Worm (Caenorhabditis elegans) whole organism, L3 larva: Measurements from ENCODE around the gene rop-1.
A peak's percentile ranks its signal among the peaks of the same experiment; 100 is the strongest.

ENCODE experiments used
- R02D3.7 ChIP-seq: fragments of 150-350 bp; optimal IDR thresholded peaks from 2 replicates; lab custom pipeline; 2014; ENCODE audit warnings: missing biosample characterization, missing genetic modification characterization
- ZK546.5 ChIP-seq: sonication (generic microtip); optimal IDR thresholded peaks from 2 replicates; lab custom pipeline; 2017; ENCODE audit warnings: missing biosample characterization, missing genetic modification characterization
- ceh-16 ChIP-seq: sonication (generic microtip); optimal IDR thresholded peaks from 2 replicates; lab custom pipeline; 2017; ENCODE audit warnings: missing biosample characterization, missing genetic modification characterization
- ceh-28 ChIP-seq: fragments of 150-350 bp; optimal IDR thresholded peaks from 2 replicates; lab custom pipeline; 2014; ENCODE audit warnings: missing biosample characterization, missing genetic modification reagents, missing genetic modification characterization
- ceh-82 ChIP-seq: fragments of 150-350 bp; optimal IDR thresholded peaks from 2 replicates; lab custom pipeline; 2014; ENCODE audit warnings: missing biosample characterization, missing genetic modification characterization
- ceh-9 ChIP-seq: sonication (generic microtip); optimal IDR thresholded peaks from 2 replicates; lab custom pipeline; 2018; ENCODE audit warnings: missing biosample characterization, missing genetic modification characterization
- daf-12 ChIP-seq: fragments of 150-350 bp; optimal IDR thresholded peaks from 2 replicates; lab custom pipeline; 2014; ENCODE audit warnings: missing biosample characterization, missing genetic modification reagents, missing genetic modification characterization
- egl-27 ChIP-seq: sonication (generic microtip); optimal IDR thresholded peaks from 4 replicates; lab custom pipeline; 2017; ENCODE audit warnings: missing biosample characterization, missing genetic modification reagents, missing genetic modification characterization
- elt-1 ChIP-seq: fragments of 150-350 bp; optimal IDR thresholded peaks from 2 replicates; lab custom pipeline; 2014; ENCODE audit warnings: missing biosample characterization, missing genetic modification characterization
- elt-2 ChIP-seq: sonication (generic microtip); optimal IDR thresholded peaks from 2 replicates; lab custom pipeline; 2016; ENCODE audit warnings: missing genetic modification reagents, mild to moderate bottlenecking, missing genetic modification characterization, missing compliant biosample characterization
- elt-3 ChIP-seq, 3 experiments: fragments of 150-350 bp in 1 of 3; sonication (generic microtip) in 2 of 3; optimal IDR thresholded peaks; 2 replicates in 2 of 3; 4 replicates in 1 of 3; lab custom pipeline; 2014 to 2017; ENCODE audit warnings: missing biosample characterization in 3 of 3, missing genetic modification characterization in 3 of 3
- eor-1 ChIP-seq, 2 experiments: fragments of 150-350 bp; optimal IDR thresholded peaks; 2 replicates each; lab custom pipeline; 2014 to 2018; ENCODE audit warnings: missing biosample characterization in 2 of 2, missing genetic modification characterization in 2 of 2
- fos-1 ChIP-seq: fragments of 150-350 bp; optimal IDR thresholded peaks from 2 replicates; lab custom pipeline; 2014; ENCODE audit warnings: missing biosample characterization, missing genetic modification characterization
- hmg-11 ChIP-seq: sonication (generic microtip); optimal IDR thresholded peaks from 2 replicates; lab custom pipeline; 2016; ENCODE audit warnings: missing genetic modification characterization, missing compliant biosample characterization
- jun-1 ChIP-seq: fragments of 150-350 bp; optimal IDR thresholded peaks from 2 replicates; lab custom pipeline; 2014; ENCODE audit warnings: missing biosample characterization, missing genetic modification reagents, missing genetic modification characterization
- lin-15B ChIP-seq: fragments of 150-350 bp; optimal IDR thresholded peaks from 2 replicates; lab custom pipeline; 2014; ENCODE audit warnings: missing biosample characterization, missing genetic modification characterization
- lin-39 ChIP-seq: fragments of 150-350 bp; optimal IDR thresholded peaks from 2 replicates; lab custom pipeline; 2018; ENCODE audit warnings: missing biosample characterization, missing genetic modification reagents, missing genetic modification characterization
- lsy-12 ChIP-seq: sonication (generic microtip); optimal IDR thresholded peaks from 2 replicates; lab custom pipeline; 2016; ENCODE audit warnings: mild to moderate bottlenecking, missing genetic modification characterization, missing compliant biosample characterization
- mdl-1 ChIP-seq: fragments of 150-350 bp; optimal IDR thresholded peaks from 2 replicates; lab custom pipeline; 2014; ENCODE audit warnings: missing biosample characterization, missing genetic modification characterization
- mml-1 ChIP-seq: fragments of 150-350 bp; sonication (generic microtip); optimal IDR thresholded peaks from 3 replicates; lab custom pipeline; 2014; ENCODE audit warnings: missing biosample characterization, missing genetic modification characterization
- nhr-12 ChIP-seq: fragments of 150-350 bp; optimal IDR thresholded peaks from 2 replicates; lab custom pipeline; 2014; ENCODE audit warnings: missing biosample characterization, missing genetic modification characterization
- nhr-23 ChIP-seq: fragments of 150-350 bp; optimal IDR thresholded peaks from 2 replicates; lab custom pipeline; 2014; ENCODE audit warnings: missing biosample characterization, missing genetic modification reagents, missing genetic modification characterization
- nhr-237 ChIP-seq: fragments of 150-350 bp; optimal IDR thresholded peaks from 2 replicates; lab custom pipeline; 2014; ENCODE audit warnings: missing biosample characterization, missing genetic modification characterization
- nhr-25 ChIP-seq: sonication (generic microtip); optimal IDR thresholded peaks from 2 replicates; lab custom pipeline; 2017; ENCODE audit warnings: missing biosample characterization, missing genetic modification characterization
- nhr-28 ChIP-seq: fragments of 150-350 bp; optimal IDR thresholded peaks from 2 replicates; lab custom pipeline; 2014; ENCODE audit warnings: missing biosample characterization, missing genetic modification characterization
- nhr-43 ChIP-seq: sonication (generic microtip); optimal IDR thresholded peaks from 2 replicates; lab custom pipeline; 2016; ENCODE audit warnings: mild to moderate bottlenecking, missing genetic modification characterization, missing compliant biosample characterization; ENCODE audit not compliant: poor library complexity, severe bottlenecking
- nhr-76 ChIP-seq: fragments of 150-350 bp; sonication (generic microtip); optimal IDR thresholded peaks from 5 replicates; lab custom pipeline; 2014; ENCODE audit warnings: missing biosample characterization, missing genetic modification characterization
- nhr-77 ChIP-seq: fragments of 150-350 bp; optimal IDR thresholded peaks from 2 replicates; lab custom pipeline; 2014; ENCODE audit warnings: missing biosample characterization, missing genetic modification characterization
- pha-4 ChIP-seq: fragments of 150-350 bp; optimal IDR thresholded peaks from 2 replicates; lab custom pipeline; 2014; ENCODE audit warnings: missing biosample characterization, missing genetic modification reagents, missing genetic modification characterization
- pqm-1 ChIP-seq: fragments of 150-350 bp; optimal IDR thresholded peaks from 2 replicates; lab custom pipeline; 2017; ENCODE audit warnings: missing biosample characterization, missing genetic modification characterization, inconsistent platforms
- sea-2 ChIP-seq: fragments of 150-350 bp; sonication (generic microtip); optimal IDR thresholded peaks from 4 replicates; lab custom pipeline; 2014; ENCODE audit warnings: missing biosample characterization, missing genetic modification reagents, missing genetic modification characterization
- skn-1 ChIP-seq: fragments of 150-350 bp; optimal IDR thresholded peaks from 2 replicates; lab custom pipeline; 2014; ENCODE audit warnings: missing biosample characterization, missing genetic modification characterization
- unc-39 ChIP-seq: sonication (generic microtip); optimal IDR thresholded peaks from 4 replicates; lab custom pipeline; 2017; ENCODE audit warnings: missing biosample characterization, missing genetic modification characterization
- unc-62 ChIP-seq: fragments of 150-350 bp; sonication (generic microtip); optimal IDR thresholded peaks from 4 replicates; lab custom pipeline; 2014; ENCODE audit warnings: missing biosample characterization, missing genetic modification reagents, missing genetic modification characterization
- ztf-11 ChIP-seq: fragments of 150-350 bp; optimal IDR thresholded peaks from 2 replicates; lab custom pipeline; 2014; ENCODE audit warnings: missing biosample characterization, missing genetic modification characterization
- ztf-4 ChIP-seq: fragments of 150-350 bp; optimal IDR thresholded peaks from 2 replicates; lab custom pipeline; 2014; ENCODE audit warnings: missing biosample characterization, missing genetic modification characterization

The rop-1 gene

ce11 chrV:10291848-10292247, 37.0 kb upstream of the rop-1 start:
- TF ChIP-seq R02D3.7 (tag; lab: Kevin White, UChicago) = no peak
- no peak for TF ChIP-seq pqm-1 (tag; lab: Kevin White, UChicago)
- TF ChIP-seq mml-1 (tag; lab: Kevin White, UChicago) = no peak
- TF ChIP-seq mdl-1 (tag; lab: Kevin White, UChicago) = no peak
- no peak for TF ChIP-seq nhr-43 (tag; lab: Kevin White, UChicago)
- no peak for TF ChIP-seq lin-39 (tag; lab: Kevin White, UChicago)
- no peak for TF ChIP-seq nhr-237 (tag; lab: Kevin White, UChicago)
- TF ChIP-seq ceh-16 (tag; lab: Kevin White, UChicago) = no peak
- TF ChIP-seq sea-2 = no peak
- no peak for TF ChIP-seq lsy-12
- TF ChIP-seq elt-1 = no peak

ce11 chrV:10289743-10290142, 34.9 kb upstream of the rop-1 start, which contains the start of gene B0024.15:
TSS of gene B0024.15 (plus strand) at chrV:10290043.
- TF ChIP-seq ceh-28 = no peak
- no peak for TF ChIP-seq pha-4 (tag; lab: Kevin White, UChicago)
- no peak for TF ChIP-seq jun-1
- TF ChIP-seq, all 47 proteins: peak for 0

ce11 chrV:10287260-10287659, 32.4 kb upstream of the rop-1 start, which contains the start of gene B0024.3:
TSS of gene B0024.3 (plus strand) at chrV:10287560.
- no peak for TF ChIP-seq fos-1
- TF ChIP-seq skn-1 (tag; lab: Kevin White, UChicago) = no peak
- TF ChIP-seq ztf-4 = no peak
- TF ChIP-seq nhr-23 (tag; lab: Kevin White, UChicago) = no peak

- TF ChIP-seq sea-2 (no peak), nhr-77 (tag; lab: Kevin White, UChicago) (no peak), nhr-237 (tag; lab: Kevin White, UChicago) (no peak), daf-12 (tag; lab: Kevin White, UChicago) (no peak), ztf-4 (no peak)
- TF ChIP-seq, all 47 proteins: peak for 0
Measured at ce11 chrV:10285853-10286252, 31.0 kb upstream of the rop-1 start.

- TF ChIP-seq pqm-1 (tag; lab: Kevin White, UChicago) = peak; percentile 19
- TF ChIP-seq nhr-77 (tag; lab: Kevin White, UChicago) = no peak
- TF ChIP-seq, all 47 proteins: peak for 1
Measured at ce11 chrV:10283444-10283843, 28.6 kb upstream of the rop-1 start, which contains the start of gene lys-3. TSS of gene lys-3 (minus strand) at chrV:10283544.

ce11 chrV:10281374-10281773, 26.5 kb upstream of the rop-1 start, which contains the start of gene lys-2:
TSS of gene lys-2 (minus strand) at chrV:10281474.
- TF ChIP-seq unc-39 = no peak
- no peak for TF ChIP-seq nhr-12 (tag; lab: Kevin White, UChicago)
- TF ChIP-seq lin-15B = no peak
- peak; percentile 24 for TF ChIP-seq jun-1
- TF ChIP-seq nhr-25 (tag; lab: Kevin White, UChicago) = no peak
- TF ChIP-seq mml-1 (tag; lab: Kevin White, UChicago) = no peak
- TF ChIP-seq nhr-43 (tag; lab: Kevin White, UChicago) = no peak
- TF ChIP-seq nhr-23 (tag; lab: Kevin White, UChicago) = no peak
- TF ChIP-seq mdl-1 (tag; lab: Kevin White, UChicago) = no peak
- TF ChIP-seq skn-1 (tag; lab: Kevin White, UChicago) = peak; percentile 8
- TF ChIP-seq ceh-9 (tag; lab: Kevin White, UChicago) = no peak
- no peak for TF ChIP-seq ceh-82
- no peak for TF ChIP-seq ztf-11 (tag; lab: Kevin White, UChicago)
- no peak for TF ChIP-seq eor-1 (tag; optimal IDR thresholded peaks at IDR 0.05; lab: Kevin White, UChicago)
- TF ChIP-seq hmg-11 (tag; lab: Kevin White, UChicago) = no peak
- no peak for TF ChIP-seq nhr-76
- no peak for TF ChIP-seq ZK546.5 (tag; lab: Kevin White, UChicago)
- TF ChIP-seq elt-3 (tag; optimal IDR thresholded peaks at IDR 0.05; lab: Kevin White, UChicago) = no peak
- no peak for TF ChIP-seq unc-62
- no peak for TF ChIP-seq egl-27
- peak; percentile 95 for TF ChIP-seq pqm-1 (tag; lab: Kevin White, UChicago)
- TF ChIP-seq pha-4 (tag; lab: Kevin White, UChicago) = peak; percentile 20
- no peak for TF ChIP-seq nhr-28 (tag; lab: Kevin White, UChicago)
- peak; percentile 84 for TF ChIP-seq elt-2 (tag; lab: Kevin White, UChicago)
